Fruit fly (Drosophila melanogaster): ENCODE results near the gene CG14142.
A peak's percentile ranks its signal among the peaks of the same experiment; 100 is the strongest.

Gene CG14142

DNA sequence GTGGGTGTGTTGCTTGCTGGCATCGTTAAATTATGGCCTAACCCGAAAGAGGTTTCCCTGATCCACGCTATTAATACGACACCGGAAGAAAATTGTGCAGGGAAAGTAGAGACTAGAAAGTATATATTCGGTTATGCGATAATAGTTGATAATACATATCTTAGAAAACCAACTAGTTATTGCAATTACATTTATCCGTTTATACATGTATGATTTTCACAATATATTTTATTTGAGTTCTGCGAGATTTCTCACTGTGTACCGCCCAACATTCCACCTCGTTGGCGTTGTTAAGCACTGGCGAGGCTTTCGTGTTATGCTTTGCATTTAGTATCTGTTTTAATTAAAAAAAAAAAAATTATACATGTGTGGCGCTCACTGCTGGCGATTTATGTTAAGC, 17.9 kb upstream of the CG14142 start:
- TF ChIP-seq noc (tag; optimal IDR thresholded peaks at IDR 0.05), result no peak

dm6 chr3L:11164899-11165298, 8.4 kb upstream of the CG14142 start, which contains the start of gene Alg10:
Gene Alg10 (plus strand): TSS chr3L:11164971.
- no peak for TF ChIP-seq noc (tag; optimal IDR thresholded peaks at IDR 0.05)

- TF ChIP-seq noc (tag; optimal IDR thresholded peaks at IDR 0.05), result no peak
Observed at dm6 chr3L:11169299-11170181, 3.8 kb upstream of the CG14142 start, which contains the start of the genes wls and Adck5. Gene wls (minus strand): TSS chr3L:11169625. Gene Adck5 (plus strand): TSS chr3L:11169817.

DNA sequence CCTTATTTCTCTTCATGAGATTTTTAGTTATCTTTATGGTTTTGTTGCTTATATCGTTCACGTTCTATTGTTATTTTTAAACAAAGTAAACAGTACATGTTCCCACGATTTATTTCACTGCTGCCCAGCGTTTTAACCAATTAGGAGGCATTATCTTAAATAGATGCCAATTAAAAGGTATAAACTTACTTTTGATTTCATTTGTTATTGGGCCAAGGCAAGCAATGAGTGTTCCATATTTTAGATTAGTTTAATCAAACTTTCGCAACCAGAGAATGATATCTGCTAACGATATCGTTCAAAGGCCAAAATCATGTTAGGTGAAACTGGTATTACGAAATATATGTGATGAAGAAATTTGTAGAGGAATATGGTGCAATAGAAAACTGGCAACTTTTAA, 9.7 kb downstream of the CG14142 start:
- TF ChIP-seq noc (tag; optimal IDR thresholded peaks at IDR 0.05), result no peak

- TF ChIP-seq noc (tag; optimal IDR thresholded peaks at IDR 0.05), result no peak
Observed at dm6 chr3L:11183965-11184364, 10.7 kb downstream of the CG14142 start.

- no peak for TF ChIP-seq noc (tag; optimal IDR thresholded peaks at IDR 0.05)
Observed at dm6 chr3L:11186768-11187167, 13.5 kb downstream of the CG14142 start.

DNA sequence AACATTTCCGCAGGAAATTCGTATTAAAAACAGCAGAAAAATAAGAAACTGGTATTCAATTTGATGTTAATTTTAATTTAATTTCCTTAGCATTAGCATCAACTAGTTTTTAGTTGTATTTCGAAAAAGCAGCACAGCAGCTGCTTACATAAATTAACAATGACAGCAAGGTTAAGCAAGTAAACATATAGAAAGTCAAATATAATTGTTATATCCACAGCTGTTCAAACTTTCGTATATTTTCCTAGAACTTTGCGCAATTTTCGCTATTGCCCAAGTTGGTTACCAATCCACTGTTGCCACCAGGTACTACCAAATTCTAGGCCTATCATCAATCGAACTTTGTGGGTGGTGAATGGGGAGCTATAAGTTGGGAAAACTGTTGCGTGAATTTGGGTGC, 16.7 kb downstream of the CG14142 start:
- no peak for TF ChIP-seq noc (tag; optimal IDR thresholded peaks at IDR 0.05)

DNA sequence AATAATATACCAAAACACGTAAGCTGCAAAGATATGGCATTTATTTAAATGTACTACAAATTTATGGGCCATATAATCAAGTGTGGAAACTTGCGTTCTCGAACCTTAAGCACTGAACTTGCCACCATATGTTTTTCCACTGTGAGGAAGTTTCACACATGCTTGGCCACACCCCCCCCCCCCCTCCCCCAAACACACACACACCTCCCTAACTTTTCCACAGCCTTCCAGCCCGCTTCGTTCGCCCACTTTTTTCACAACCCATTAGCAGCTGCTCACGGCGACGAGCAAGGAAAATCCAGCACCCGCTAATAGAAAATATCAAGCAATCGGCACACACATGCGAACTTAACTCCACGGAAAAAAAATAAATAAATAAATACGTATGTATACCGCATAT, 22.0 kb downstream of the CG14142 start:
- TF ChIP-seq noc (tag; optimal IDR thresholded peaks at IDR 0.05), result no peak

- no peak for TF ChIP-seq noc (tag; optimal IDR thresholded peaks at IDR 0.05)
Observed at dm6 chr3L:11196860-11197259, 23.5 kb downstream of the CG14142 start.

DNA sequence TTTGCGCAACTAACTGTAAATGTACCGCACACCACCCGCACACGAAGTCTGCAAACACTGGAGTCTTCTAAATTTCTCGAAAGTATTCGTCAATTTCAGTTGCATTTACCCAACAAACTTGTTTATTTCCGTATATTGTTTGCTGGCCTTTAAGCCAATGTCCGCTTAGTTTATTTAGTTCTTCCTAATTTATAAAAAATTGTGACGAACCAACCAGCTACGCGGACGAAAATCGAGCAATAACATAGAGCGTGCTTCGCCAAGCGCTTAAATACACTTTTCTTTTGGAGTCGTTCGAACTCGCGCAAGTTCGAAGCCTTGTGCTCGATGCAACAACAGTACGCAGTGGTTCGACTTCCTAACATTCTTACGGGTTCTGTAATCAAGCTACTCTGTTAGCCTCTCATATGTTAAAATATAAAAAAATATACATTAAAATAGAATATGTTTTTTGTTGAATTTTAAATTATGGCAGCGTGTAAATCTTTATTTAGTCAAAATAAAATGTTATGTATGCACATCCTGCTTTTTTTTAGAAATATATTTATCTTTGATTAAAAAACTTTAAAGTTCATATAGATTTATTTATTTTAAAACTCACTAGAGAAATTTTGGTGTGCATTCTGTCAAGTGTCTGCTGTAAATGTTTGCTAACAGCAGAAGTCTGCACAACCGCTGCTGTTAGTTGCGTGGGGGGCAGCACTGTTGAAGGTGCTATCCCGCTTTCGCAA, 24.1 kb downstream of the CG14142 start, which contains the start of gene GlcAT-P:
Gene GlcAT-P, minus strand, starts transcription at position 246 of the 731 bp plus-strand sequence.
- peak; percentile 71 for TF ChIP-seq noc (tag; optimal IDR thresholded peaks at IDR 0.05)

DNA sequence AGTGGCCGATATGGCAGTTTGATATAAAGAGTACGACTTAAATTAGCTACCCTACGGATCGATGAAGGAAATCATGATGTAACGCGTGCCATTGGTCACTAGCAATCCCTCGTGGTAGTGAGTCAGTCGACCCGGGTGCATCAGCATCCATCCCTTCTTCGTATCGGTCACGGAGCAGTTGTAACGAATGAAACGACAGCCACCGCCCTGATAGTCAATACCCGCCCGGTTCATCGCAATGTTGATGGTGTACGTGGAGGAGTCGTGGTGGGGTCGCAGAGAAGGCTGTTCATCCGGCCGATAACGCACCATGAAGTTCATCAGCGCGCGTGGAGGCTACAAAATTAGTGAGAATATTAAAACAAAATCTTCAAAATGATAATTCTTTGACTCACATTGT, 25.1 kb downstream of the CG14142 start:
- TF ChIP-seq noc (tag; optimal IDR thresholded peaks at IDR 0.05), result no peak

- no peak for TF ChIP-seq noc (tag; optimal IDR thresholded peaks at IDR 0.05)
Observed at dm6 chr3L:11199320-11199719, 26.0 kb downstream of the CG14142 start, which contains the start of gene CG7607. Gene CG7607 (plus strand): TSS chr3L:11199620.

DNA sequence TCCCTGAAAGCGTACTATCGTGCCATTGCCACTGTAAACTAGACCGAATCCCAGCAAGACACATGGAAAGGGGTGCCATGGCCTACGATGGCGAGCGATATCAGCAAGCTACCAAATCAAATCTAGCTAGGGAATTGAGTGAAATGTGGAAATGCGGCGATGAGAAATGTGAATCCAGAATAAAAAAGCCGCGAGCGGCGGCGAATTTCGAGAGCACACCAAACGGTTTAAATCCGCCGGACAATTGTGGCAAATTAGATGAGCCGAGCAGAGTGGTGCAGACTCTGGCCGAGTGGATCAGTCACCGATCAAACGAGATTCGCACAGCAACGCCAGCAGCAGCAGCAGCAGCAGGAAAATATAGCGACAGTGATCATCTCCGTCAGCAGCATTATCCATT, 27.7 kb downstream of the CG14142 start, which contains the start of gene nkt:
Gene nkt, plus strand, starts transcription at position 301 of the 400 bp plus-strand sequence.
- no peak for TF ChIP-seq noc (tag; optimal IDR thresholded peaks at IDR 0.05)

dm6 chr3L:11203820-11204449, 30.6 kb downstream of the CG14142 start:
- peak; percentile 24 for TF ChIP-seq noc (tag; optimal IDR thresholded peaks at IDR 0.05)

dm6 chr3L:11204852-11205251, 31.5 kb downstream of the CG14142 start:
- TF ChIP-seq noc (tag; optimal IDR thresholded peaks at IDR 0.05), result peak; percentile 58

Measured in whole organism, larva.